Worm (Caenorhabditis elegans) whole organism, L2 larva: ENCODE data around the gene F53F4.7.
A peak's percentile ranks its signal among the peaks of the same experiment; 100 is the strongest.

Source experiments
- C34F6.9 ChIP-seq: fragments of 150-350 bp; optimal IDR thresholded peaks from 2 replicates; lab custom pipeline; 2014; ENCODE audit warnings: missing biosample characterization, missing genetic modification characterization
- F13H6.1 ChIP-seq: sonication (generic microtip); optimal IDR thresholded peaks from 2 replicates; lab custom pipeline; 2016; ENCODE audit warnings: missing genetic modification characterization, missing compliant biosample characterization
- R02D3.7 ChIP-seq: fragments of 150-350 bp; optimal IDR thresholded peaks from 2 replicates; lab custom pipeline; 2014; ENCODE audit warnings: missing biosample characterization, missing genetic modification characterization
- Y55F3AM.14 ChIP-seq: fragments of 200-800 bp; sonication (Bioruptor generic); optimal IDR thresholded peaks from 2 replicates; lab custom pipeline; 2018; ENCODE audit warnings: mild to moderate bottlenecking, missing genetic modification characterization, missing compliant biosample characterization
- ZK546.5 ChIP-seq: sonication (generic microtip); optimal IDR thresholded peaks from 2 replicates; lab custom pipeline; 2017; ENCODE audit warnings: missing biosample characterization, missing genetic modification characterization
- alr-1 ChIP-seq: fragments of 150-350 bp; optimal IDR thresholded peaks from 2 replicates; lab custom pipeline; 2014; ENCODE audit warnings: missing biosample characterization, missing genetic modification characterization
- aly-2 ChIP-seq: fragments of 150-350 bp; optimal IDR thresholded peaks from 2 replicates; lab custom pipeline; 2014; ENCODE audit warnings: missing biosample characterization, missing genetic modification characterization
- ama-1 ChIP-seq: fragments of 150-350 bp; optimal IDR thresholded peaks from 2 replicates; lab custom pipeline; 2018; ENCODE audit warnings: inconsistent platforms
- blmp-1 ChIP-seq: sonication (generic microtip); optimal IDR thresholded peaks from 2 replicates; lab custom pipeline; 2017; ENCODE audit warnings: missing genetic modification characterization, mild to moderate bottlenecking, missing compliant biosample characterization, antibody characterized with exemption, moderate library complexity; ENCODE audit not compliant: insufficient read depth
- ceh-16 ChIP-seq: fragments of 150-350 bp; optimal IDR thresholded peaks from 2 replicates; lab custom pipeline; 2014; ENCODE audit warnings: missing biosample characterization, missing genetic modification characterization
- ceh-82 ChIP-seq: fragments of 150-350 bp; optimal IDR thresholded peaks from 2 replicates; lab custom pipeline; 2014; ENCODE audit warnings: missing biosample characterization, missing genetic modification characterization
- crh-2 ChIP-seq: sonication (generic microtip); optimal IDR thresholded peaks from 2 replicates; lab custom pipeline; 2017; ENCODE audit warnings: missing biosample characterization, missing genetic modification characterization
- dmd-4 ChIP-seq: sonication (generic microtip); optimal IDR thresholded peaks from 2 replicates; lab custom pipeline; 2017; ENCODE audit warnings: missing biosample characterization, missing genetic modification characterization
- egl-27 ChIP-seq: sonication (generic microtip); optimal IDR thresholded peaks from 3 replicates; lab custom pipeline; 2017; ENCODE audit warnings: missing biosample characterization, missing genetic modification reagents, missing genetic modification characterization
- elt-1 ChIP-seq: fragments of 150-350 bp; optimal IDR thresholded peaks from 2 replicates; lab custom pipeline; 2014; ENCODE audit warnings: missing biosample characterization, missing genetic modification characterization
- elt-3 ChIP-seq: sonication (generic microtip); optimal IDR thresholded peaks from 2 replicates; lab custom pipeline; 2017; ENCODE audit warnings: missing biosample characterization, missing genetic modification characterization
- fos-1 ChIP-seq: fragments of 150-350 bp; optimal IDR thresholded peaks from 2 replicates; lab custom pipeline; 2014; ENCODE audit warnings: missing biosample characterization, missing genetic modification characterization
- gmeb-1 ChIP-seq: fragments of 150-350 bp; optimal IDR thresholded peaks from 2 replicates; lab custom pipeline; 2014; ENCODE audit warnings: missing biosample characterization, missing genetic modification characterization
- lin-11 ChIP-seq: fragments of 150-350 bp; sonication (generic microtip); optimal IDR thresholded peaks from 2 replicates; lab custom pipeline; 2014; ENCODE audit warnings: missing biosample characterization, missing genetic modification characterization, inconsistent platforms, mixed read lengths
- lin-13 ChIP-seq: fragments of 150-350 bp; optimal IDR thresholded peaks from 2 replicates; lab custom pipeline; 2014; ENCODE audit warnings: missing biosample characterization, missing genetic modification reagents, missing genetic modification characterization
- lin-39 ChIP-seq: fragments of 150-350 bp; optimal IDR thresholded peaks from 2 replicates; lab custom pipeline; 2014; ENCODE audit warnings: missing biosample characterization, missing genetic modification reagents, missing genetic modification characterization
- lsy-2 ChIP-seq, 2 experiments: fragments of 150-350 bp in 1 of 2; sonication (generic microtip) in 1 of 2; optimal IDR thresholded peaks; 2 replicates each; lab custom pipeline; 2014 to 2017; ENCODE audit warnings: missing biosample characterization in 2 of 2, missing genetic modification characterization in 2 of 2
- mab-5 ChIP-seq: fragments of 150-350 bp; optimal IDR thresholded peaks from 2 replicates; lab custom pipeline; 2014; ENCODE audit warnings: missing biosample characterization, missing genetic modification characterization
- mdl-1 ChIP-seq, 2 experiments: fragments of 150-350 bp in 1 of 2; sonication (generic microtip) in 1 of 2; optimal IDR thresholded peaks; 2 replicates each; lab custom pipeline; 2017; ENCODE audit warnings: missing biosample characterization in 2 of 2, missing genetic modification characterization in 2 of 2
- nhr-10 ChIP-seq: sonication (generic microtip); optimal IDR thresholded peaks from 2 replicates; lab custom pipeline; 2017; ENCODE audit warnings: missing biosample characterization, missing genetic modification characterization
- nhr-11 ChIP-seq: fragments of 150-350 bp; optimal IDR thresholded peaks from 2 replicates; lab custom pipeline; 2014; ENCODE audit warnings: missing biosample characterization, missing genetic modification characterization
- nhr-12 ChIP-seq: fragments of 150-350 bp; optimal IDR thresholded peaks from 2 replicates; lab custom pipeline; 2014; ENCODE audit warnings: missing biosample characterization, missing genetic modification characterization
- nhr-129 ChIP-seq: fragments of 150-350 bp; optimal IDR thresholded peaks from 2 replicates; lab custom pipeline; 2014; ENCODE audit warnings: missing biosample characterization, missing genetic modification characterization
- nhr-21 ChIP-seq: fragments of 150-350 bp; optimal IDR thresholded peaks from 2 replicates; lab custom pipeline; 2014; ENCODE audit warnings: missing biosample characterization, missing genetic modification characterization
- nhr-23 ChIP-seq: fragments of 150-350 bp; optimal IDR thresholded peaks from 2 replicates; lab custom pipeline; 2014; ENCODE audit warnings: missing biosample characterization, missing genetic modification reagents, missing genetic modification characterization
- nhr-237 ChIP-seq: fragments of 150-350 bp; optimal IDR thresholded peaks from 2 replicates; lab custom pipeline; 2014; ENCODE audit warnings: missing biosample characterization, missing genetic modification characterization
- nhr-25 ChIP-seq: fragments of 150-350 bp; sonication (generic microtip); optimal IDR thresholded peaks from 3 replicates; lab custom pipeline; 2014; ENCODE audit warnings: missing biosample characterization, missing genetic modification characterization
- nhr-6 ChIP-seq: fragments of 150-350 bp; optimal IDR thresholded peaks from 2 replicates; lab custom pipeline; 2014; ENCODE audit warnings: missing biosample characterization, missing genetic modification characterization
- nhr-77 ChIP-seq: fragments of 150-350 bp; optimal IDR thresholded peaks from 2 replicates; lab custom pipeline; 2014; ENCODE audit warnings: missing biosample characterization, missing genetic modification characterization
- peb-1 ChIP-seq: fragments of 150-350 bp; optimal IDR thresholded peaks from 2 replicates; lab custom pipeline; 2014; ENCODE audit warnings: missing biosample characterization, missing genetic modification characterization
- sem-4 ChIP-seq: fragments of 150-350 bp; optimal IDR thresholded peaks from 2 replicates; lab custom pipeline; 2014; ENCODE audit warnings: missing biosample characterization, missing genetic modification reagents, missing genetic modification characterization
- sma-3 ChIP-seq: sonication (generic microtip); optimal IDR thresholded peaks from 2 replicates; lab custom pipeline; 2016; ENCODE audit warnings: missing genetic modification reagents, missing genetic modification characterization, missing compliant biosample characterization
- sma-9 ChIP-seq, 2 experiments: fragments of 150-350 bp in 1 of 2; sonication (generic microtip) in 1 of 2; optimal IDR thresholded peaks; 2 replicates each; lab custom pipeline; 2014 to 2016; ENCODE audit warnings: missing genetic modification characterization in 2 of 2, mild to moderate bottlenecking in 1 of 2, missing biosample characterization in 1 of 2, missing compliant biosample characterization in 1 of 2, missing genetic modification reagents in 1 of 2, moderate library complexity in 1 of 2
- snpc-4 ChIP-seq: fragments of 150-350 bp; optimal IDR thresholded peaks from 2 replicates; lab custom pipeline; 2014; ENCODE audit warnings: missing biosample characterization, missing genetic modification characterization
- unc-39 ChIP-seq: fragments of 150-350 bp; optimal IDR thresholded peaks from 2 replicates; lab custom pipeline; 2014; ENCODE audit warnings: missing biosample characterization, missing genetic modification characterization
- unc-55 ChIP-seq: fragments of 150-350 bp; sonication (generic microtip); optimal IDR thresholded peaks from 3 replicates; lab custom pipeline; 2014; ENCODE audit warnings: missing biosample characterization, missing genetic modification reagents, missing genetic modification characterization
- unc-62 ChIP-seq: fragments of 150-350 bp; optimal IDR thresholded peaks from 2 replicates; lab custom pipeline; 2014; ENCODE audit warnings: missing biosample characterization, missing genetic modification reagents, missing genetic modification characterization
- zag-1 ChIP-seq: fragments of 150-350 bp; optimal IDR thresholded peaks from 2 replicates; lab custom pipeline; 2014; ENCODE audit warnings: missing biosample characterization, missing genetic modification characterization
- ztf-1 ChIP-seq: fragments of 200-800 bp; sonication (Bioruptor generic); conservative IDR thresholded peaks from 2 replicates; pipeline ENCODE4 v1.3.6; 2022; ENCODE audit warnings: missing genetic modification characterization, missing compliant biosample characterization
- ztf-11 ChIP-seq: sonication (generic microtip); optimal IDR thresholded peaks from 2 replicates; lab custom pipeline; 2017; ENCODE audit warnings: missing biosample characterization, missing genetic modification characterization
- ztf-4 ChIP-seq: fragments of 150-350 bp; optimal IDR thresholded peaks from 2 replicates; lab custom pipeline; 2014; ENCODE audit warnings: missing biosample characterization, missing genetic modification characterization

Gene F53F4.7

DNA sequence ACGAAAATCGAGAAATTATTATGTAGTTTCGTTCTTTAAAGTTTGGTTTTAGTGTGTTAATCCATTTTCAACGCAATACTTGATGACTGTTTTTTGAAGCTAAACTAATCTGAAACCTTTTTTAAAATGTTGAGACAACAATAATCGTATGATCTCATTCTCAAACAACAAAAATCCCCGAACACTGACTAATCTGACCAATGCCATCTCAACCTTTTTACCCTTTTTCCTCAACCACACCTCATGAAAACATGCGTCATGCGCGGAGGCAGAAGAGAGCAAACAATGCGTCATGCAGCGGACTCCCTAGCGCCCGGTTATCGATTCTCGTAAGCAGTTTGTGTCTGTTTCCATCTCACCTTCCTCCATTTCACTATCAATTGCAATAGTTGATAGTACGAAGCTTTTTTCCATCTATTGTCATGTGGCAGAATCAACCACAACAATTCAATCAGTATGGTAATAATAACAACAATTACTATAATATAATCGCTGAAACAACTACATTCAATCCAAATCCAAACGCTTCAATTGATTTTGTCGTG is 42.0 kb downstream of the F53F4.7 start, which contains the start of gene C50B8.4:
Gene C50B8.4, plus strand, starts transcription at position 299 of the 545 bp plus-strand sequence.
- peak; percentile 86 for TF ChIP-seq fos-1 (tag; lab: Kevin White, UChicago)
- no peak for TF ChIP-seq mdl-1 (tag; optimal IDR thresholded peaks at IDR 0.05; lab: Kevin White, UChicago)

DNA sequence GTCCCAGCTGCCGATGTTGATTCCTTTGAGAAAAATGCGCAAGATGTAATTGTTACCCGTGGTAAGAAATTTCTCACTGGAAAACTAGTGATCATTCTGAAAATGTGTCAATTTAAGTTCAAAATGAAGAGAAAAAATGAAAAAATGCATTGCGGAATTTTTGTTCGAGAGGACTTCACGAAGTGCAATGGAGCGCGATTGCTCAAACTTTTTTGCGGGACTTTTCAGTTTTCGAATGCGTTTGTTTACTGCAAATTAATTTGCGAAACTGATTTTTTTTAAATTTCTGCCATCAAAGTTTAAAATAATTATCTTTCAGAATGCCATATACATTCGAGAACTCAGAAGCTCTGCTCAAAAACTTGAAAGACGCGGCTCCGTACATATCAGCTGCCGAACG is 45.2 kb downstream of the F53F4.7 start, which contains the start of the genes nuaf-1 and bir-2:
Gene nuaf-1, minus strand, starts transcription at position 98 of the 400 bp plus-strand sequence.
Gene bir-2, plus strand, starts transcription at position 318 of the 400 bp plus-strand sequence.
- TF ChIP-seq F13H6.1 (peak; percentile 31), snpc-4 (tag; lab: Kevin White, UChicago) (no peak), nhr-129 (tag; lab: Kevin White, UChicago) (peak; percentile 40), fos-1 (tag; lab: Kevin White, UChicago) (peak; percentile 42), nhr-10 (tag; lab: Kevin White, UChicago) (no peak), nhr-21 (tag; lab: Kevin White, UChicago) (peak; percentile 11), C34F6.9 (peak; percentile 62), sma-9 (GFP tag; optimal IDR thresholded peaks at IDR 0.05; lab: Kevin White, UChicago) (peak; percentile 50), sma-9 (tag; optimal IDR thresholded peaks at IDR 0.05; lab: Kevin White, UChicago) (no peak), lsy-2 (tag; optimal IDR thresholded peaks at IDR 0.05; lab: Kevin White, UChicago) (peak; percentile 10 to 68), lin-13 (GFP tag; lab: Kevin White, UChicago) (peak; percentile 28), sma-3 (GFP tag; lab: Kevin White, UChicago) (peak; percentile 42), lin-39 (tag; lab: Kevin White, UChicago) (no peak), gmeb-1 (peak; percentile 74), zag-1 (tag; lab: Kevin White, UChicago) (no peak), mdl-1 (tag; optimal IDR thresholded peaks at IDR 0.05; lab: Kevin White, UChicago) (no peak), aly-2 (no peak), ama-1 (lab: Kevin White, UChicago) (no peak), unc-55 (peak; percentile 78), crh-2 (tag; lab: Kevin White, UChicago) (peak; percentile 67)

- TF ChIP-seq lin-39 (tag; lab: Kevin White, UChicago) (no peak), gmeb-1 (no peak), nhr-10 (tag; lab: Kevin White, UChicago) (no peak), lin-13 (GFP tag; lab: Kevin White, UChicago) (no peak), nhr-129 (tag; lab: Kevin White, UChicago) (peak; percentile 1), nhr-237 (tag; lab: Kevin White, UChicago) (no peak), ztf-11 (no peak), nhr-23 (tag; lab: Kevin White, UChicago) (no peak), nhr-21 (tag; lab: Kevin White, UChicago) (peak; percentile 15), nhr-6 (tag; lab: Kevin White, UChicago) (no peak), sma-3 (GFP tag; lab: Kevin White, UChicago) (peak; percentile 25), ama-1 (lab: Kevin White, UChicago) (peak; percentile 19), sem-4 (no peak), zag-1 (tag; lab: Kevin White, UChicago) (no peak), snpc-4 (tag; lab: Kevin White, UChicago) (no peak), nhr-77 (tag; lab: Kevin White, UChicago) (no peak), nhr-11 (tag; lab: Kevin White, UChicago) (no peak), aly-2 (no peak), sma-9 (GFP tag; optimal IDR thresholded peaks at IDR 0.05; lab: Kevin White, UChicago) (no peak), sma-9 (tag; optimal IDR thresholded peaks at IDR 0.05; lab: Kevin White, UChicago) (no peak), fos-1 (tag; lab: Kevin White, UChicago) (no peak), C34F6.9 (no peak), ceh-16 (tag; lab: Kevin White, UChicago) (no peak), Y55F3AM.14 (GFP tag; lab: Kevin White, UChicago) (peak; percentile 30), mab-5 (tag; lab: Kevin White, UChicago) (no peak), ZK546.5 (tag; lab: Kevin White, UChicago) (no peak), mdl-1 (tag; optimal IDR thresholded peaks at IDR 0.05; lab: Kevin White, UChicago) (no peak), blmp-1 (no peak), ztf-4 (tag; lab: Kevin White, UChicago) (no peak), R02D3.7 (tag; lab: Kevin White, UChicago) (no peak), unc-39 (no peak), lin-11 (tag; lab: Kevin White, UChicago) (no peak), elt-1 (tag; lab: Kevin White, UChicago) (no peak), nhr-25 (tag; lab: Kevin White, UChicago) (no peak), peb-1 (tag; lab: Kevin White, UChicago) (no peak), crh-2 (tag; lab: Kevin White, UChicago) (no peak), ceh-82 (tag; lab: Kevin White, UChicago) (no peak), lsy-2 (tag; optimal IDR thresholded peaks at IDR 0.05; lab: Kevin White, UChicago) (peak in 1 of 2 experiments; percentile 11), unc-62 (GFP tag; lab: Kevin White, UChicago) (no peak), ztf-1 (GFP tag; lab: Robert Waterston, UW) (no peak), unc-55 (no peak), alr-1 (tag; lab: Kevin White, UChicago) (no peak), dmd-4 (no peak), nhr-12 (tag; lab: Kevin White, UChicago) (no peak), elt-3 (no peak), egl-27 (tag; lab: Kevin White, UChicago) (no peak)
Observed at ce11 chrV:13566967-13567366, 46.8 kb downstream of the F53F4.7 start.
